Fruit fly (Drosophila melanogaster): ENCODE measurements around the gene CG33985.
A peak's percentile ranks its signal among the peaks of the same experiment; 100 is the strongest.

CG33985 gene

DNA sequence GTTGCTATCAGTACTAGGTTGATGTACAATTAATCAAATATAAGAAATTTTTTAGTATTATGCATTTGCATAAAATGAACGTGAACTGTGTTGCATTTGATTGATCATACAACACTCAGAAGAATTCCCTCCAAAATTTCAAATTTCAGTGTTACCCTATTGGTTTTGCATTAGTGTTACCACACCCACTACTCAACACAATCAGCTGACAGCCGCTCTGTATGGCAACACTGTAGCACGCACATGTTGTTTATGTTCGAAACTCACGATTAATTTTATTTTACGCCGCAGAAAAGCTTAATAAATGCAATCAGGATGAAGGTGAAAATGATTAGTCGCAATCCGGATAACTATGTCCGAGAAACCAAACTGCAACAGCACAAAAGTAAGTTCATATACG is 27.9 kb downstream of the CG33985 start, which contains the start of gene CG7275:
Gene CG7275, plus strand, starts transcription at position 215 of the 400 bp plus-strand sequence.
- no peak for TF ChIP-seq CG4707 (GFP tag; optimal IDR thresholded peaks at IDR 0.05)
- no peak for TF ChIP-seq CG32532 (GFP tag; IDR thresholded peaks at IDR 0.05)
- TF ChIP-seq tin (GFP tag; optimal IDR thresholded peaks at IDR 0.05), result no peak
- peak; percentile 12 for TF ChIP-seq CrebB (tag; optimal IDR thresholded peaks at IDR 0.05)
- no peak for TF ChIP-seq CG9437 (GFP tag; optimal IDR thresholded peaks at IDR 0.05)
- no peak for TF ChIP-seq btn (GFP tag; optimal IDR thresholded peaks at IDR 0.05)
- TF ChIP-seq eyg (GFP tag; optimal IDR thresholded peaks at IDR 0.05), result no peak
- peak; percentile 39 for TF ChIP-seq caup (GFP tag; optimal IDR thresholded peaks at IDR 0.05; ENCODE audit: severe bottlenecking)
- TF ChIP-seq CG13123 (GFP tag; optimal IDR thresholded peaks at IDR 0.05), result no peak
- peak; percentile 48 for TF ChIP-seq CG12659 (GFP tag; optimal IDR thresholded peaks at IDR 0.05)
- TF ChIP-seq Xrp1 (GFP tag; IDR thresholded peaks at IDR 0.05), result no peak
- peak; percentile 95 for TF ChIP-seq dm (GFP tag; optimal IDR thresholded peaks at IDR 0.05)
- TF ChIP-seq CG17612 (GFP tag; IDR thresholded peaks at IDR 0.05), result no peak
- TF ChIP-seq Ets65A (GFP tag), result no peak
- TF ChIP-seq CG33213 (GFP tag; optimal IDR thresholded peaks at IDR 0.05), result peak; percentile 15
- TF ChIP-seq CG7786 (GFP tag; optimal IDR thresholded peaks at IDR 0.05), result no peak
- no peak for TF ChIP-seq CG16863 (GFP tag; optimal IDR thresholded peaks at IDR 0.05)
- TF ChIP-seq amos (GFP tag; IDR thresholded peaks at IDR 0.05; ENCODE audit: partially characterized antibody), result peak; percentile 55; the same call in 1 of the 2 replicates
- no peak for TF ChIP-seq CG2889 (GFP tag; IDR thresholded peaks at IDR 0.05)
- TF ChIP-seq CG14014 (GFP tag; IDR thresholded peaks at IDR 0.05), result no peak
- TF ChIP-seq crp (GFP tag; optimal IDR thresholded peaks at IDR 0.05), result peak; percentile 86 to 98
- TF ChIP-seq CG1602 (GFP tag; optimal IDR thresholded peaks at IDR 0.05), result no peak
- TF ChIP-seq sisA (GFP tag; IDR thresholded peaks at IDR 0.05), result no peak
- no peak for TF ChIP-seq croc (GFP tag; conservative IDR thresholded peaks at IDR 0.05)
- TF ChIP-seq Asciz (GFP tag; optimal IDR thresholded peaks at IDR 0.05), result peak; percentile 10
- no peak for TF ChIP-seq ERR (GFP tag; optimal IDR thresholded peaks at IDR 0.05)
- no peak for TF ChIP-seq sob (GFP tag; IDR thresholded peaks at IDR 0.05)
- no peak for TF ChIP-seq al (GFP tag; IDR thresholded peaks at IDR 0.05)
- TF ChIP-seq CG32767 (GFP tag; IDR thresholded peaks at IDR 0.05), result no peak
- no peak for TF ChIP-seq Dip3 (GFP tag; optimal IDR thresholded peaks at IDR 0.05)
- TF ChIP-seq CG10209 (GFP tag; optimal IDR thresholded peaks at IDR 0.05), result no peak
- no peak for TF ChIP-seq CG9609 (GFP tag; optimal IDR thresholded peaks at IDR 0.05)
- TF ChIP-seq CG1024 (GFP tag; IDR thresholded peaks at IDR 0.05), result no peak
- TF ChIP-seq Awh (GFP tag; IDR thresholded peaks at IDR 0.05), result no peak
- TF ChIP-seq CG2199 (GFP tag; IDR thresholded peaks at IDR 0.05), result no peak
- TF ChIP-seq danr (GFP tag; IDR thresholded peaks at IDR 0.05), result no peak
- no peak for TF ChIP-seq Blimp-1 (GFP tag; optimal IDR thresholded peaks at IDR 0.05)
- TF ChIP-seq ewg (GFP tag; optimal IDR thresholded peaks at IDR 0.05), result no peak
- peak; percentile 56; the same call in 1 of the 2 replicates for TF ChIP-seq vvl (GFP tag; IDR thresholded peaks at IDR 0.05)
- TF ChIP-seq CG17829 (tag; optimal IDR thresholded peaks at IDR 0.05), result peak; percentile 9
- peak; percentile 28 for TF ChIP-seq CG3281 (GFP tag; optimal IDR thresholded peaks at IDR 0.05)
- TF ChIP-seq MBD-R2 (GFP tag; IDR thresholded peaks at IDR 0.05), result peak; percentile 91
- TF ChIP-seq CG18764 (GFP tag; optimal IDR thresholded peaks at IDR 0.05), result no peak
- TF ChIP-seq CG12299 (tag; optimal IDR thresholded peaks at IDR 0.05), result no peak
- no peak for TF ChIP-seq CG10147 (GFP tag; optimal IDR thresholded peaks at IDR 0.05)
- no peak for TF ChIP-seq Taf1 (GFP tag; IDR thresholded peaks at IDR 0.05)
- peak; percentile 49 for TF ChIP-seq Fer1 (GFP tag; optimal IDR thresholded peaks at IDR 0.05)
- peak; percentile 92 for TF ChIP-seq stwl (tag; optimal IDR thresholded peaks at IDR 0.05)
- TF ChIP-seq row (GFP tag; IDR thresholded peaks at IDR 0.05), result peak; percentile 16; the same call in 1 of the 3 replicates
- no peak for TF ChIP-seq fd96Cb (tag; optimal IDR thresholded peaks at IDR 0.05)
- TF ChIP-seq Abd-B (GFP tag; optimal IDR thresholded peaks at IDR 0.05), result no peak
- no peak for TF ChIP-seq CG34376 (GFP tag; optimal IDR thresholded peaks at IDR 0.05)

Data from whole organism, embryonic.